Worm (Caenorhabditis elegans) whole organism, midembryonic: ENCODE data around the gene Y41C4A.7.

ENCODE experiments used
- T22C8.4 ChIP-seq: fragments of 200-800 bp; sonication (Bioruptor generic); IDR thresholded peaks from 2 replicates; pipeline ENCODE4 v1.3.6; 2022; ENCODE audit warnings: missing genetic modification characterization, missing compliant biosample characterization
- cog-1 ChIP-seq: sonication (generic microtip); optimal IDR thresholded peaks from 2 replicates; lab custom pipeline; 2016; ENCODE audit warnings: missing genetic modification characterization, missing compliant biosample characterization
- flt-1 ChIP-seq: fragments of 200-800 bp; sonication (Bioruptor generic); IDR thresholded peaks from 2 replicates; pipeline ENCODE4 v1.3.6; 2022; ENCODE audit warnings: missing genetic modification characterization, missing compliant biosample characterization
- klf-2 ChIP-seq: fragments of 200-800 bp; sonication (Bioruptor generic); conservative IDR thresholded peaks from 2 replicates; pipeline ENCODE4 v1.3.6; 2022; ENCODE audit warnings: missing genetic modification reagents, missing genetic modification characterization, missing compliant biosample characterization
- med-1 ChIP-seq: sonication (generic microtip); optimal IDR thresholded peaks from 2 replicates; lab custom pipeline; 2017; ENCODE audit warnings: missing genetic modification characterization, mild to moderate bottlenecking, missing compliant biosample characterization, antibody characterized with exemption, missing genetic modification reagents; ENCODE audit not compliant: insufficient read depth
- ref-1 ChIP-seq: fragments of 200-800 bp; sonication (Bioruptor generic); conservative IDR thresholded peaks from 2 replicates; pipeline ENCODE4 v1.3.6; 2022; ENCODE audit warnings: missing genetic modification reagents, missing genetic modification characterization, missing compliant biosample characterization
- tab-1 ChIP-seq: fragments of 200-800 bp; sonication (Bioruptor generic); IDR thresholded peaks from 2 replicates; pipeline ENCODE4 v1.3.6; 2022; ENCODE audit warnings: missing genetic modification characterization, missing compliant biosample characterization
- ztf-23 ChIP-seq: fragments of 200-800 bp; sonication (Bioruptor generic); IDR thresholded peaks from 2 replicates; pipeline ENCODE4 v1.3.6; 2022; ENCODE audit warnings: missing genetic modification reagents, missing genetic modification characterization, missing compliant biosample characterization
- ztf-29 ChIP-seq: fragments of 200-800 bp; sonication (Bioruptor generic); IDR thresholded peaks from 2 replicates; pipeline ENCODE4 v1.3.6; 2022; ENCODE audit warnings: missing genetic modification reagents, missing genetic modification characterization, missing compliant biosample characterization

Gene Y41C4A.7

ce11 chrIII:11694975-11695374 is 3.7 kb upstream of the Y41C4A.7 start, which contains the start of gene Y41C4A.22:
Gene Y41C4A.22 (plus strand): TSS chrIII:11695275.
- no peak for TF ChIP-seq flt-1 (GFP tag; lab: Robert Waterston, UW)
- no peak for TF ChIP-seq ztf-29 (GFP tag; lab: Robert Waterston, UW)
- no peak for TF ChIP-seq cog-1 (tag; lab: Kevin White, UChicago)
- TF ChIP-seq ref-1 (GFP tag; lab: Robert Waterston, UW), result no peak
- TF ChIP-seq T22C8.4 (GFP tag; lab: Robert Waterston, UW), result no peak
- no peak for TF ChIP-seq ztf-23 (GFP tag; lab: Robert Waterston, UW)
- TF ChIP-seq tab-1, result no peak
- no peak for TF ChIP-seq med-1 (GFP tag; lab: Kevin White, UChicago)

ce11 chrIII:11696273-11696672 is 2.4 kb upstream of the Y41C4A.7 start, which contains the start of gene Y41C4A.6:
Gene Y41C4A.6 (plus strand): TSS chrIII:11696573.
- TF ChIP-seq ztf-23 (GFP tag; lab: Robert Waterston, UW) (no peak), klf-2 (GFP tag; lab: Robert Waterston, UW) (no peak)

ce11 chrIII:11699959-11700358 is 1.3 kb downstream of the Y41C4A.7 start, which contains the start of gene pqn-84:
Gene pqn-84 (plus strand): TSS chrIII:11700259.
- no peak for TF ChIP-seq T22C8.4 (GFP tag; lab: Robert Waterston, UW)
- no peak for TF ChIP-seq med-1 (GFP tag; lab: Kevin White, UChicago)
- no peak for TF ChIP-seq klf-2 (GFP tag; lab: Robert Waterston, UW)
- no peak for TF ChIP-seq tab-1
- TF ChIP-seq ztf-29 (GFP tag; lab: Robert Waterston, UW), result no peak
- no peak for TF ChIP-seq ztf-23 (GFP tag; lab: Robert Waterston, UW)
- TF ChIP-seq cog-1 (tag; lab: Kevin White, UChicago), result no peak
- TF ChIP-seq ref-1 (GFP tag; lab: Robert Waterston, UW), result no peak
- no peak for TF ChIP-seq flt-1 (GFP tag; lab: Robert Waterston, UW)

- TF ChIP-seq T22C8.4 (GFP tag; lab: Robert Waterston, UW) (no peak), tab-1 (no peak; the same call in 1 of the 2 replicates), ztf-29 (GFP tag; lab: Robert Waterston, UW) (no peak), ztf-23 (GFP tag; lab: Robert Waterston, UW) (no peak), klf-2 (GFP tag; lab: Robert Waterston, UW) (no peak), med-1 (GFP tag; lab: Kevin White, UChicago) (no peak), flt-1 (GFP tag; lab: Robert Waterston, UW) (no peak), ref-1 (GFP tag; lab: Robert Waterston, UW) (no peak), cog-1 (tag; lab: Kevin White, UChicago) (no peak)
Observed at ce11 chrIII:11701863-11702262, 3.2 kb downstream of the Y41C4A.7 start.

ce11 chrIII:11703006-11703775 is 4.5 kb downstream of the Y41C4A.7 start:
- TF ChIP-seq med-1 (GFP tag; lab: Kevin White, UChicago) (no peak), cog-1 (tag; lab: Kevin White, UChicago) (no peak), flt-1 (GFP tag; lab: Robert Waterston, UW) (no peak), klf-2 (GFP tag; lab: Robert Waterston, UW) (no peak), ztf-23 (GFP tag; lab: Robert Waterston, UW) (no peak), ztf-29 (GFP tag; lab: Robert Waterston, UW) (no peak), T22C8.4 (GFP tag; lab: Robert Waterston, UW) (no peak), tab-1 (no peak), ref-1 (GFP tag; lab: Robert Waterston, UW) (no peak)

ce11 chrIII:11703776-11704093 is 5.1 kb downstream of the Y41C4A.7 start, which contains the start of gene col-95:
Gene col-95 (plus strand): TSS chrIII:11703994.
- TF ChIP-seq flt-1 (GFP tag; lab: Robert Waterston, UW) (no peak), ref-1 (GFP tag; lab: Robert Waterston, UW) (no peak), klf-2 (GFP tag; lab: Robert Waterston, UW) (no peak), ztf-29 (GFP tag; lab: Robert Waterston, UW) (no peak), cog-1 (tag; lab: Kevin White, UChicago) (no peak), tab-1 (no peak), T22C8.4 (GFP tag; lab: Robert Waterston, UW) (no peak), med-1 (GFP tag; lab: Kevin White, UChicago) (no peak), ztf-23 (GFP tag; lab: Robert Waterston, UW) (no peak)

ce11 chrIII:11704377-11704978 is 5.8 kb downstream of the Y41C4A.7 start:
- no peak for TF ChIP-seq cog-1 (tag; lab: Kevin White, UChicago)
- TF ChIP-seq flt-1 (GFP tag; lab: Robert Waterston, UW), result 0 out of 2 replicates have a peak, but pooled peaks have one; percentile 53

ce11 chrIII:11705930-11706329 is 7.3 kb downstream of the Y41C4A.7 start:
- TF ChIP-seq ztf-23 (GFP tag; lab: Robert Waterston, UW) (no peak), med-1 (GFP tag; lab: Kevin White, UChicago) (no peak), tab-1 (no peak), cog-1 (tag; lab: Kevin White, UChicago) (no peak), T22C8.4 (GFP tag; lab: Robert Waterston, UW) (no peak), ref-1 (GFP tag; lab: Robert Waterston, UW) (no peak), ztf-29 (GFP tag; lab: Robert Waterston, UW) (no peak), klf-2 (GFP tag; lab: Robert Waterston, UW) (no peak), flt-1 (GFP tag; lab: Robert Waterston, UW) (no peak)

ce11 chrIII:11706665-11707064 is 8.0 kb downstream of the Y41C4A.7 start, which contains the start of gene col-96:
Gene col-96 (minus strand): TSS chrIII:11706765.
- no peak for TF ChIP-seq ref-1 (GFP tag; lab: Robert Waterston, UW)
- TF ChIP-seq med-1 (GFP tag; lab: Kevin White, UChicago), result no peak
- no peak for TF ChIP-seq klf-2 (GFP tag; lab: Robert Waterston, UW)
- no peak for TF ChIP-seq T22C8.4 (GFP tag; lab: Robert Waterston, UW)
- TF ChIP-seq cog-1 (tag; lab: Kevin White, UChicago), result no peak
- no peak for TF ChIP-seq tab-1
- TF ChIP-seq ztf-23 (GFP tag; lab: Robert Waterston, UW), result no peak
- no peak for TF ChIP-seq ztf-29 (GFP tag; lab: Robert Waterston, UW)
- no peak for TF ChIP-seq flt-1 (GFP tag; lab: Robert Waterston, UW)
